Fruit fly (Drosophila melanogaster) whole organism, embryonic: ENCODE results near the gene CG32819.

ENCODE experiments used
- Bgb ChIP-seq: fragments of 200-800 bp; sonication (Bioruptor generic); IDR thresholded peaks from 2 replicates; pipeline ENCODE4 v1.3.6; 2022; ENCODE audit warnings: missing biosample characterization, missing genetic modification characterization; ENCODE audit not compliant: partially characterized antibody
- CG10267 ChIP-seq: fragments of 200-800 bp; sonication (Bioruptor generic); optimal IDR thresholded peaks from 2 replicates; lab custom pipeline; 2018; ENCODE audit warnings: missing biosample characterization, mild to moderate bottlenecking, missing genetic modification characterization, moderate library complexity
- CG10366 ChIP-seq: fragments of 200-800 bp; sonication (Bioruptor generic); IDR thresholded peaks from 2 replicates; pipeline ENCODE4 v1.3.6; 2022; ENCODE audit warnings: missing biosample characterization, missing genetic modification characterization
- CG11504 ChIP-seq: fragments of 200-800 bp; sonication (Bioruptor generic); optimal IDR thresholded peaks from 3 replicates; lab custom pipeline; 2019; ENCODE audit warnings: missing biosample characterization, mild to moderate bottlenecking, missing genetic modification characterization, moderate library complexity
- CG12155 ChIP-seq: fragments of 200-800 bp; sonication (Bioruptor generic); optimal IDR thresholded peaks from 3 replicates; lab custom pipeline; 2016; ENCODE audit warnings: missing biosample characterization, missing genetic modification characterization
- CG14014 ChIP-seq: fragments of 200-800 bp; sonication (Bioruptor generic); IDR thresholded peaks from 2 replicates; pipeline ENCODE4 v1.3.6; 2022; ENCODE audit warnings: missing biosample characterization, missing genetic modification characterization
- CG15514 ChIP-seq: fragments of 200-800 bp; sonication (Bioruptor generic); optimal IDR thresholded peaks from 3 replicates; lab custom pipeline; 2017; ENCODE audit warnings: missing biosample characterization, missing genetic modification characterization, mild to moderate bottlenecking, moderate library complexity, missing genetic modification reagents
- CG1602 ChIP-seq: fragments of 200-800 bp; sonication (Bioruptor generic); optimal IDR thresholded peaks from 3 replicates; lab custom pipeline; 2016; ENCODE audit warnings: missing biosample characterization, missing genetic modification characterization
- CG16813 ChIP-seq: fragments of 200-800 bp; sonication (Bioruptor generic); IDR thresholded peaks from 3 replicates; pipeline ENCODE4 v1.3.6; 2022; ENCODE audit warnings: missing biosample characterization, missing genetic modification characterization; ENCODE audit not compliant: partially characterized antibody
- CG17359 ChIP-seq: fragments of 200-800 bp; sonication (Bioruptor generic); optimal IDR thresholded peaks from 3 replicates; lab custom pipeline; 2018; ENCODE audit warnings: missing biosample characterization, mild to moderate bottlenecking, missing genetic modification characterization, moderate library complexity
- CG1832 ChIP-seq: fragments of 200-800 bp; sonication (Bioruptor generic); optimal IDR thresholded peaks from 2 replicates; lab custom pipeline; 2017; ENCODE audit warnings: missing biosample characterization, mild to moderate bottlenecking, missing genetic modification characterization, inconsistent platforms
- CG2120 ChIP-seq: fragments of 200-800 bp; sonication (Bioruptor generic); optimal IDR thresholded peaks from 3 replicates; lab custom pipeline; 2016; ENCODE audit warnings: missing biosample characterization, missing genetic modification characterization
- CG2678 ChIP-seq: fragments of 200-800 bp; sonication (Bioruptor generic); optimal IDR thresholded peaks from 3 replicates; lab custom pipeline; 2019; ENCODE audit warnings: missing biosample characterization, mild to moderate bottlenecking, missing genetic modification characterization, moderate library complexity
- CG30020 ChIP-seq: fragments of 200-800 bp; optimal IDR thresholded peaks from 2 replicates; lab custom pipeline; 2019; ENCODE audit warnings: missing biosample characterization, mild to moderate bottlenecking, missing genetic modification characterization, moderate library complexity
- CG3065 ChIP-seq: fragments of 200-800 bp; sonication (Bioruptor generic); optimal IDR thresholded peaks from 2 replicates; lab custom pipeline; 2016; ENCODE audit warnings: missing biosample characterization, missing genetic modification characterization
- CG33557 ChIP-seq: fragments of 200-800 bp; sonication (Bioruptor generic); optimal IDR thresholded peaks from 2 replicates; lab custom pipeline; 2019; ENCODE audit warnings: missing biosample characterization, mild to moderate bottlenecking, missing genetic modification characterization, moderate library complexity
- CG4360 ChIP-seq: fragments of 200-800 bp; sonication (Bioruptor generic); IDR thresholded peaks from 2 replicates; pipeline ENCODE4 v1.3.6; 2022; ENCODE audit warnings: missing biosample characterization, missing genetic modification characterization
- CG4820 ChIP-seq: fragments of 200-800 bp; sonication (Bioruptor generic); optimal IDR thresholded peaks from 3 replicates; lab custom pipeline; 2016; ENCODE audit warnings: missing biosample characterization, missing genetic modification characterization
- CG4854 ChIP-seq: fragments of 200-800 bp; sonication (Bioruptor generic); optimal IDR thresholded peaks from 2 replicates; lab custom pipeline; 2016; ENCODE audit warnings: missing biosample characterization, missing genetic modification characterization, inconsistent platforms
- CG5953 ChIP-seq: fragments of 200-800 bp; sonication (Bioruptor generic); IDR thresholded peaks from 2 replicates; pipeline ENCODE4 v1.3.6; 2022; ENCODE audit warnings: missing biosample characterization, missing genetic modification characterization
- CG6683 ChIP-seq: fragments of 200-800 bp; sonication (Bioruptor generic); optimal IDR thresholded peaks from 2 replicates; lab custom pipeline; 2017; ENCODE audit warnings: missing biosample characterization, mild to moderate bottlenecking, missing genetic modification characterization, missing genetic modification reagents
- CG6813 ChIP-seq: fragments of 200-800 bp; sonication (Bioruptor generic); optimal IDR thresholded peaks from 2 replicates; lab custom pipeline; 2017; ENCODE audit warnings: missing biosample characterization, missing genetic modification characterization, mild to moderate bottlenecking, moderate library complexity, missing genetic modification reagents
- Chrac-16 ChIP-seq: fragments of 200-800 bp; sonication (Bioruptor generic); optimal IDR thresholded peaks from 3 replicates; lab custom pipeline; 2016; ENCODE audit warnings: missing biosample characterization, missing genetic modification characterization
- Dp ChIP-seq: fragments of 200-800 bp; sonication (Bioruptor generic); optimal IDR thresholded peaks from 2 replicates; lab custom pipeline; 2018; ENCODE audit warnings: missing biosample characterization, mild to moderate bottlenecking, missing genetic modification characterization, moderate library complexity
- HLHmδ ChIP-seq: fragments of 200-800 bp; sonication (Bioruptor generic); optimal IDR thresholded peaks from 2 replicates; lab custom pipeline; 2018; ENCODE audit warnings: missing biosample characterization, mild to moderate bottlenecking, missing genetic modification characterization, moderate library complexity
- HmgZ ChIP-seq: fragments of 200-800 bp; sonication (Bioruptor generic); optimal IDR thresholded peaks from 2 replicates; lab custom pipeline; 2018; ENCODE audit warnings: missing biosample characterization, mild to moderate bottlenecking, missing genetic modification characterization
- Lhr ChIP-seq: fragments of 200-800 bp; sonication (Bioruptor generic); optimal IDR thresholded peaks from 3 replicates; lab custom pipeline; 2017; ENCODE audit warnings: mild to moderate bottlenecking, missing biosample characterization, missing genetic modification reagents, missing genetic modification characterization
- Nf-YA ChIP-seq: fragments of 200-800 bp; sonication (Bioruptor generic); IDR thresholded peaks from 2 replicates; pipeline ENCODE4 v1.3.6; 2022; ENCODE audit warnings: missing biosample characterization, missing genetic modification characterization
- TFAM ChIP-seq: fragments of 200-800 bp; sonication (Bioruptor generic); optimal IDR thresholded peaks from 2 replicates; lab custom pipeline; 2017; ENCODE audit warnings: missing biosample characterization, missing genetic modification characterization, inconsistent platforms
- abd-A ChIP-seq: fragments of 200-800 bp; sonication (Bioruptor generic); optimal IDR thresholded peaks from 3 replicates; lab custom pipeline; 2019; ENCODE audit warnings: missing biosample characterization, mild to moderate bottlenecking, missing genetic modification characterization, moderate library complexity
- cad ChIP-seq: fragments of >200 bp; optimal IDR thresholded peaks from 2 replicates; lab custom pipeline; 2017; ENCODE audit warnings: missing biosample characterization, missing genetic modification characterization
- corto ChIP-seq: fragments of 200-800 bp; sonication (Bioruptor generic); optimal IDR thresholded peaks from 2 replicates; lab custom pipeline; 2016; ENCODE audit warnings: missing biosample characterization, mild to moderate bottlenecking, missing genetic modification characterization, moderate library complexity
- danr ChIP-seq: fragments of 200-800 bp; sonication (Bioruptor generic); IDR thresholded peaks from 2 replicates; pipeline ENCODE4 v1.3.6; 2022; ENCODE audit warnings: missing biosample characterization, missing genetic modification characterization
- disco-r ChIP-seq: fragments of 200-800 bp; sonication (Bioruptor generic); optimal IDR thresholded peaks from 2 replicates; lab custom pipeline; 2016; ENCODE audit warnings: missing biosample characterization, missing genetic modification characterization
- dmrt11E ChIP-seq: fragments of 200-800 bp; sonication (Bioruptor generic); optimal IDR thresholded peaks from 3 replicates; lab custom pipeline; 2018; ENCODE audit warnings: missing biosample characterization, mild to moderate bottlenecking, missing genetic modification characterization, moderate library complexity
- exex ChIP-seq: fragments of 200-800 bp; sonication (Bioruptor generic); optimal IDR thresholded peaks from 4 replicates; lab custom pipeline; 2018; ENCODE audit warnings: missing biosample characterization, mild to moderate bottlenecking, missing genetic modification characterization, moderate library complexity
- fd64A ChIP-seq: fragments of 200-800 bp; sonication (Bioruptor generic); optimal IDR thresholded peaks from 3 replicates; lab custom pipeline; 2018; ENCODE audit warnings: missing biosample characterization, mild to moderate bottlenecking, missing genetic modification characterization
- ftz-f1 ChIP-seq: fragments of 200-800 bp; sonication (Bioruptor generic); optimal IDR thresholded peaks from 2 replicates; lab custom pipeline; 2016; ENCODE audit warnings: missing biosample characterization, missing genetic modification characterization
- gce ChIP-seq: fragments of 200-800 bp; sonication (Bioruptor generic); IDR thresholded peaks from 3 replicates; pipeline ENCODE4 v1.3.6; 2022; ENCODE audit warnings: missing biosample characterization, missing genetic modification characterization
- gt ChIP-seq: fragments of 200-800 bp; sonication (Bioruptor generic); IDR thresholded peaks from 2 replicates; pipeline ENCODE4 v1.3.6; 2022; ENCODE audit warnings: missing biosample characterization, missing genetic modification characterization
- h ChIP-seq: fragments of >200 bp; optimal IDR thresholded peaks from 2 replicates; lab custom pipeline; 2017
- insv ChIP-seq, 2 experiments: fragments of 200-800 bp; sonication (Bioruptor generic); optimal IDR thresholded peaks; 3 replicates each; lab custom pipeline; 2016 to 2018; ENCODE audit warnings: missing biosample characterization in 2 of 2, missing genetic modification characterization in 2 of 2
- kay ChIP-seq: fragments of 200-800 bp; sonication (Bioruptor generic); optimal IDR thresholded peaks from 2 replicates; lab custom pipeline; 2016; ENCODE audit warnings: missing biosample characterization, missing genetic modification characterization
- lab ChIP-seq: fragments of 200-800 bp; sonication (Bioruptor generic); optimal IDR thresholded peaks from 3 replicates; lab custom pipeline; 2017; ENCODE audit warnings: missing biosample characterization, missing genetic modification characterization, mild to moderate bottlenecking, moderate library complexity, missing genetic modification reagents
- maf-S ChIP-seq: fragments of 200-800 bp; sonication (Bioruptor generic); optimal IDR thresholded peaks from 2 replicates; lab custom pipeline; 2016; ENCODE audit warnings: missing biosample characterization, missing genetic modification characterization
- mld ChIP-seq: fragments of 200-800 bp; sonication (Bioruptor generic); IDR thresholded peaks from 3 replicates; pipeline ENCODE4 v1.3.6; 2022; ENCODE audit warnings: missing biosample characterization, missing genetic modification characterization; ENCODE audit not compliant: partially characterized antibody
- nmo ChIP-seq: fragments of 200-800 bp; sonication (Bioruptor generic); optimal IDR thresholded peaks from 2 replicates; lab custom pipeline; 2018; ENCODE audit warnings: missing biosample characterization, mild to moderate bottlenecking, missing genetic modification characterization, moderate library complexity
- oc ChIP-seq: fragments of 200-800 bp; sonication (Bioruptor generic); optimal IDR thresholded peaks from 2 replicates; lab custom pipeline; 2018; ENCODE audit warnings: missing biosample characterization, mild to moderate bottlenecking, missing genetic modification characterization, moderate library complexity
- pzg ChIP-seq: fragments of 200-800 bp; sonication (Bioruptor generic); optimal IDR thresholded peaks from 3 replicates; lab custom pipeline; 2018; ENCODE audit warnings: missing biosample characterization, mild to moderate bottlenecking, missing genetic modification characterization, moderate library complexity
- row ChIP-seq: fragments of 200-800 bp; sonication (Bioruptor generic); IDR thresholded peaks from 3 replicates; pipeline ENCODE4 v1.3.6; 2022; ENCODE audit warnings: missing biosample characterization, missing genetic modification characterization
- shn ChIP-seq: fragments of 200-800 bp; sonication (Bioruptor generic); optimal IDR thresholded peaks from 3 replicates; lab custom pipeline; 2016; ENCODE audit warnings: missing biosample characterization, missing genetic modification characterization

The CG32819 gene

dm6 chrX:21593907-21594306, 27.0 kb downstream of the CG32819 start (continued):
- TF ChIP-seq gt (GFP tag; lab: Robert Waterston, UW), result peak; percentile 51; the same call in 1 of the 2 replicates
- peak; percentile 89 for TF ChIP-seq CG4820 (GFP tag; lab: Kevin White, UChicago)
- TF ChIP-seq Chrac-16 (GFP tag; lab: Kevin White, UChicago), result peak; percentile 79
- TF ChIP-seq kay (GFP tag; lab: Kevin White, UChicago), result peak; percentile 53
- peak; percentile 73; the same call in 1 of the 2 replicates for TF ChIP-seq CG10366 (GFP tag; lab: Robert Waterston, UW)
- peak; percentile 64 for TF ChIP-seq maf-S (GFP tag; lab: Kevin White, UChicago)
- no peak for TF ChIP-seq ftz-f1
- TF ChIP-seq Dp (GFP tag; lab: Kevin White, UChicago), result no peak
- TF ChIP-seq CG2120, result peak; percentile 57
- TF ChIP-seq HmgZ, result peak; percentile 48
- peak; percentile 68 for TF ChIP-seq Nf-YA (GFP tag; lab: Robert Waterston, UW)
- peak; percentile 86 for TF ChIP-seq CG2678 (tag; lab: Kevin White, UChicago)
- TF ChIP-seq CG6683 (GFP tag; lab: Kevin White, UChicago), result peak; percentile 41
- TF ChIP-seq corto, result no peak
- no peak for TF ChIP-seq cad (GFP tag; lab: Kevin White, UChicago)
- peak; percentile 85 for TF ChIP-seq CG10267 (tag; lab: Kevin White, UChicago)
- TF ChIP-seq CG12155 (GFP tag; lab: Kevin White, UChicago), result peak; percentile 64
- no peak for TF ChIP-seq CG1832
- no peak for TF ChIP-seq CG16813 (GFP tag; lab: Robert Waterston, UW)
- peak; percentile 52 for TF ChIP-seq disco-r (GFP tag; lab: Kevin White, UChicago)
- TF ChIP-seq insv (GFP tag; optimal IDR thresholded peaks at IDR 0.05; lab: Kevin White, UChicago), result no peak
- no peak for TF ChIP-seq CG4360
- peak; percentile 65 for TF ChIP-seq shn
- peak; percentile 85 for TF ChIP-seq row (GFP tag; lab: Robert Waterston, UW)
- TF ChIP-seq CG17359 (tag; lab: Kevin White, UChicago), result peak; percentile 86
- TF ChIP-seq exex (tag; lab: Kevin White, UChicago), result no peak
- TF ChIP-seq abd-A (tag; lab: Kevin White, UChicago), result no peak
- no peak for TF ChIP-seq CG5953 (GFP tag; lab: Robert Waterston, UW)
- TF ChIP-seq Lhr (GFP tag; lab: Kevin White, UChicago), result peak; percentile 52
- no peak for TF ChIP-seq HLHmδ
- no peak for TF ChIP-seq pzg
- peak; percentile 90 for TF ChIP-seq CG11504 (tag; lab: Kevin White, UChicago)
- TF ChIP-seq CG4854 (GFP tag; lab: Kevin White, UChicago), result peak; percentile 56
- TF ChIP-seq CG33557, result peak; percentile 43
- no peak for TF ChIP-seq Bgb
- peak; percentile 35 for TF ChIP-seq CG15514 (GFP tag; lab: Kevin White, UChicago)
- peak; percentile 79 for TF ChIP-seq CG6813 (GFP tag; lab: Kevin White, UChicago)
- peak; percentile 74 for TF ChIP-seq fd64A (GFP tag; lab: Kevin White, UChicago)
- TF ChIP-seq CG3065, result peak; percentile 44
- TF ChIP-seq CG14014 (GFP tag; lab: Robert Waterston, UW), result peak; percentile 68
- TF ChIP-seq oc (tag; lab: Kevin White, UChicago), result peak; percentile 66
- no peak for TF ChIP-seq h (lab: Kevin White, UChicago)
- TF ChIP-seq lab, result peak; percentile 79
- peak; percentile 70 for TF ChIP-seq danr (GFP tag; lab: Robert Waterston, UW)
- peak; percentile 91 for TF ChIP-seq nmo (GFP tag; lab: Kevin White, UChicago)
- TF ChIP-seq CG1602 (GFP tag; lab: Kevin White, UChicago), result peak; percentile 78
- TF ChIP-seq gce, result peak; percentile 81
- TF ChIP-seq dmrt11E (tag; lab: Kevin White, UChicago), result peak; percentile 82
- peak; percentile 59 for TF ChIP-seq TFAM
- no peak for TF ChIP-seq mld (GFP tag; lab: Robert Waterston, UW)
- TF ChIP-seq CG30020 (tag; lab: Kevin White, UChicago), result no peak
